Fruit fly (Drosophila melanogaster): ENCODE data around the gene CG34174.

DNA sequence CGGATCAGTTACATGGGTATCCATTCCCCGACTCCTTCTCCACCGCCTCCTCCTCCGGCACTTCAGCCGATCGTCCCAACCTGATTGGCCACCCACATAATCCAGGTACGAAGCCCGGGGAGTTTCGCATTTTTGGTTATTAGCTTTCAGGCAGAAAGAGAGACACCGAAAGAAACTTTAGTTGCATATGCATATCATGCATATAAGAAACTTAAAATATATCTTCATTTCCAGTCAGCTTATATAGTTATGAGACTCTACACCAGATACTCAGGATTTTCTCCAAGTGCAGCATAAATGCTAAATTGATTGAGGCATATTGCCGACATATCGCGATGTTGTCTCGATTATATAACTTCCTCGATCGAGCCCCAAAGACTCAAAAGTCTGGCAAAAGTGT, 29.9 kb upstream of the CG34174 start:
- TF ChIP-seq CG10631 (GFP tag; optimal IDR thresholded peaks at IDR 0.05) (no peak), net (GFP tag; optimal IDR thresholded peaks at IDR 0.05) (no peak), CG7368 (GFP tag; optimal IDR thresholded peaks at IDR 0.05) (no peak), CG8632 (GFP tag; optimal IDR thresholded peaks at IDR 0.05) (no peak), CG1621 (tag; optimal IDR thresholded peaks at IDR 0.05) (no peak), Eip93F (GFP tag; optimal IDR thresholded peaks at IDR 0.05) (no peak), CG3919 (GFP tag; optimal IDR thresholded peaks at IDR 0.05) (no peak), acj6 (GFP tag; optimal IDR thresholded peaks at IDR 0.05) (no peak), eg (GFP tag; IDR thresholded peaks at IDR 0.05) (peak; percentile 72), Ets96B (tag; optimal IDR thresholded peaks at IDR 0.05) (no peak)

Measured in whole organism, prepupa.